Worm (Caenorhabditis elegans) whole organism, young adult: ENCODE results near the gene cyp-33D1.
A peak's percentile ranks its signal among the peaks of the same experiment; 100 is the strongest.

ENCODE experiments used
- D2030.7 ChIP-seq: fragments of 200-800 bp; sonication (Bioruptor generic); IDR thresholded peaks from 2 replicates; pipeline ENCODE4 v1.3.6; 2022; ENCODE audit warnings: missing genetic modification reagents, missing genetic modification characterization, missing compliant biosample characterization
- F23B12.7 ChIP-seq: sonication (generic microtip); optimal IDR thresholded peaks from 2 replicates; lab custom pipeline; 2017; ENCODE audit warnings: missing genetic modification characterization, mild to moderate bottlenecking, missing compliant biosample characterization, antibody characterized with exemption, moderate library complexity; ENCODE audit not compliant: insufficient read depth
- F33H1.4 ChIP-seq: fragments of 200-800 bp; sonication (Bioruptor generic); IDR thresholded peaks from 2 replicates; pipeline ENCODE4 v1.3.6; 2022; ENCODE audit warnings: missing genetic modification reagents, missing genetic modification characterization, missing compliant biosample characterization
- F37B4.10 ChIP-seq: fragments of 200-800 bp; sonication (Bioruptor generic); IDR thresholded peaks from 2 replicates; pipeline ENCODE4 v1.3.6; 2022; ENCODE audit warnings: missing genetic modification characterization, missing compliant biosample characterization
- F57C9.4 ChIP-seq: sonication (generic microtip); optimal IDR thresholded peaks from 2 replicates; lab custom pipeline; 2017; ENCODE audit warnings: mild to moderate bottlenecking, missing genetic modification characterization, missing compliant biosample characterization
- K11D2.4 ChIP-seq: fragments of 200-800 bp; sonication (Bioruptor generic); IDR thresholded peaks from 2 replicates; pipeline ENCODE4 v1.3.6; 2022; ENCODE audit warnings: missing genetic modification reagents, missing genetic modification characterization, missing compliant biosample characterization
- T26A5.8 ChIP-seq: sonication (generic microtip); optimal IDR thresholded peaks from 2 replicates; lab custom pipeline; 2016; ENCODE audit warnings: missing genetic modification characterization, missing compliant biosample characterization
- Y53F4B.3 ChIP-seq: fragments of 200-800 bp; sonication (Bioruptor generic); IDR thresholded peaks from 2 replicates; pipeline ENCODE4 v1.3.6; 2022; ENCODE audit warnings: missing genetic modification reagents, missing genetic modification characterization, missing compliant biosample characterization
- Y67H2A.10 ChIP-seq: fragments of 200-800 bp; sonication (Bioruptor generic); conservative IDR thresholded peaks from 2 replicates; pipeline ENCODE4 v1.3.6; 2022; ENCODE audit warnings: missing genetic modification reagents, missing genetic modification characterization, missing compliant biosample characterization
- akir-1 ChIP-seq: fragments of 200-800 bp; sonication (Bioruptor generic); optimal IDR thresholded peaks from 2 replicates; lab custom pipeline; 2018; ENCODE audit warnings: mild to moderate bottlenecking, missing genetic modification characterization, moderate library complexity, missing compliant biosample characterization
- ama-1 ChIP-seq, 3 experiments: fragments of 150-350 bp in 1 of 3; sonication (generic microtip) in 2 of 3; optimal IDR thresholded peaks; 2 replicates each; lab custom pipeline; 2014 to 2018; ENCODE audit warnings: missing biosample characterization in 2 of 3, missing genetic modification characterization in 2 of 3, missing genetic modification reagents in 2 of 3
- athp-1 ChIP-seq: sonication (generic microtip); optimal IDR thresholded peaks from 2 replicates; lab custom pipeline; 2017; ENCODE audit warnings: mild to moderate bottlenecking, missing genetic modification characterization, missing compliant biosample characterization
- bed-2 ChIP-seq: fragments of 200-800 bp; sonication (Bioruptor generic); IDR thresholded peaks from 2 replicates; pipeline ENCODE4 v1.3.6; 2022; ENCODE audit warnings: missing genetic modification reagents, missing genetic modification characterization, missing compliant biosample characterization
- cebp-1 ChIP-seq, 2 experiments: fragments of 200-800 bp in 1 of 2; sonication (Bioruptor generic) in 1 of 2; sonication (generic microtip) in 1 of 2; IDR thresholded peaks in 1 of 2; optimal IDR thresholded peaks in 1 of 2; 2 replicates each; pipeline versions ENCODE4 v1.3.6 to Lab custom; 2017 to 2022; ENCODE audit warnings: missing compliant biosample characterization in 2 of 2, missing genetic modification characterization in 2 of 2, mild to moderate bottlenecking in 1 of 2, missing genetic modification reagents in 1 of 2, moderate library complexity in 1 of 2
- cebp-2 ChIP-seq: fragments of 200-800 bp; sonication (Bioruptor generic); IDR thresholded peaks from 2 replicates; pipeline ENCODE4 v1.3.6; 2022; ENCODE audit warnings: missing genetic modification characterization, missing compliant biosample characterization
- ceh-40 ChIP-seq: fragments of 200-800 bp; sonication (Bioruptor generic); IDR thresholded peaks from 2 replicates; pipeline ENCODE4 v1.3.6; 2022; ENCODE audit warnings: missing genetic modification characterization, missing compliant biosample characterization
- ceh-91 ChIP-seq: fragments of 200-800 bp; sonication (Bioruptor generic); IDR thresholded peaks from 2 replicates; pipeline ENCODE4 v1.3.6; 2022; ENCODE audit warnings: missing genetic modification reagents, missing genetic modification characterization, missing compliant biosample characterization
- egl-18 ChIP-seq: fragments of 200-800 bp; sonication (Bioruptor generic); IDR thresholded peaks from 2 replicates; pipeline ENCODE4 v1.3.6; 2022; ENCODE audit warnings: missing genetic modification reagents, missing genetic modification characterization, missing compliant biosample characterization
- egl-44 ChIP-seq: fragments of 200-800 bp; sonication (Bioruptor generic); IDR thresholded peaks from 2 replicates; pipeline ENCODE4 v1.3.6; 2022; ENCODE audit warnings: missing genetic modification reagents, missing genetic modification characterization, missing compliant biosample characterization
- egrh-3 ChIP-seq: fragments of 200-800 bp; sonication (Bioruptor generic); IDR thresholded peaks from 2 replicates; pipeline ENCODE4 v1.3.6; 2022; ENCODE audit warnings: missing genetic modification reagents, missing genetic modification characterization, missing compliant biosample characterization
- lag-1 ChIP-seq: fragments of 200-800 bp; sonication (Bioruptor generic); IDR thresholded peaks from 2 replicates; pipeline ENCODE4 v1.3.6; 2022; ENCODE audit warnings: missing genetic modification reagents, missing genetic modification characterization, missing compliant biosample characterization
- let-607 ChIP-seq, 2 experiments: fragments of 200-800 bp in 1 of 2; sonication (Bioruptor generic) in 1 of 2; sonication (generic microtip) in 1 of 2; optimal IDR thresholded peaks; 2 replicates each; lab custom pipeline; 2016 to 2018; ENCODE audit warnings: mild to moderate bottlenecking in 2 of 2, missing compliant biosample characterization in 2 of 2, missing genetic modification characterization in 2 of 2, moderate library complexity in 2 of 2, missing genotype in 1 of 2
- lin-40 ChIP-seq: sonication (generic microtip); optimal IDR thresholded peaks from 2 replicates; lab custom pipeline; 2016; ENCODE audit warnings: missing genetic modification characterization, mild to moderate bottlenecking, missing compliant biosample characterization, missing genotype, missing genetic modification reagents
- lir-1 ChIP-seq: fragments of 200-800 bp; sonication (Bioruptor generic); conservative IDR thresholded peaks from 2 replicates; pipeline ENCODE4 v1.3.6; 2022; ENCODE audit warnings: missing genetic modification reagents, missing genetic modification characterization, missing compliant biosample characterization
- lsl-1 ChIP-seq: fragments of 200-800 bp; sonication (Bioruptor generic); optimal IDR thresholded peaks from 2 replicates; lab custom pipeline; 2018; ENCODE audit warnings: mild to moderate bottlenecking, missing genetic modification characterization, moderate library complexity, missing compliant biosample characterization
- lsy-27 ChIP-seq: sonication (generic microtip); optimal IDR thresholded peaks from 2 replicates; lab custom pipeline; 2017; ENCODE audit warnings: missing genetic modification characterization, mild to moderate bottlenecking, missing compliant biosample characterization, antibody characterized with exemption, missing genotype, borderline replicate concordance; ENCODE audit not compliant: insufficient read depth
- madf-10 ChIP-seq: sonication (generic microtip); optimal IDR thresholded peaks from 2 replicates; lab custom pipeline; 2016; ENCODE audit warnings: mild to moderate bottlenecking, missing genetic modification characterization, missing compliant biosample characterization
- madf-3 ChIP-seq: fragments of 200-800 bp; sonication (Bioruptor generic); IDR thresholded peaks from 2 replicates; pipeline ENCODE4 v1.3.6; 2022; ENCODE audit warnings: missing genetic modification reagents, missing genetic modification characterization, missing compliant biosample characterization
- madf-6 ChIP-seq: fragments of 200-800 bp; sonication (Bioruptor generic); IDR thresholded peaks from 2 replicates; pipeline ENCODE4 v1.3.6; 2022; ENCODE audit warnings: missing genetic modification reagents, missing genetic modification characterization, missing compliant biosample characterization
- madf-8 ChIP-seq: fragments of 200-800 bp; sonication (Bioruptor generic); conservative IDR thresholded peaks from 2 replicates; pipeline ENCODE4 v1.3.6; 2022; ENCODE audit warnings: missing genetic modification reagents, missing genetic modification characterization, missing compliant biosample characterization
- mcd-1 ChIP-seq: fragments of 200-800 bp; sonication (Bioruptor generic); IDR thresholded peaks from 2 replicates; pipeline ENCODE4 v1.3.6; 2022; ENCODE audit warnings: missing genetic modification reagents, missing genetic modification characterization, missing compliant biosample characterization
- mxl-1 ChIP-seq: sonication (generic microtip); optimal IDR thresholded peaks from 2 replicates; lab custom pipeline; 2016; ENCODE audit warnings: missing genetic modification characterization, missing compliant biosample characterization
- nfyb-1 ChIP-seq: fragments of 200-800 bp; sonication (Bioruptor generic); IDR thresholded peaks from 2 replicates; pipeline ENCODE4 v1.3.6; 2022; ENCODE audit warnings: missing genetic modification reagents, missing genetic modification characterization, missing compliant biosample characterization
- pbrm-1 ChIP-seq: fragments of 200-800 bp; sonication (Bioruptor generic); IDR thresholded peaks from 2 replicates; pipeline ENCODE4 v1.3.6; 2022; ENCODE audit warnings: missing genetic modification reagents, missing genetic modification characterization, missing compliant biosample characterization
- repo-1 ChIP-seq: sonication (generic microtip); optimal IDR thresholded peaks from 2 replicates; lab custom pipeline; 2017; ENCODE audit warnings: mild to moderate bottlenecking, missing genetic modification characterization, missing compliant biosample characterization
- tbp1 ChIP-seq: fragments of 200-800 bp; sonication (Bioruptor generic); optimal IDR thresholded peaks from 2 replicates; lab custom pipeline; 2018; ENCODE audit warnings: mild to moderate bottlenecking, missing genetic modification characterization, missing compliant biosample characterization
- tbx-9 ChIP-seq: sonication (generic microtip); optimal IDR thresholded peaks from 2 replicates; lab custom pipeline; 2016; ENCODE audit warnings: borderline replicate concordance, missing genetic modification characterization, inconsistent platforms, missing compliant biosample characterization
- unc-130 ChIP-seq: sonication (generic microtip); optimal IDR thresholded peaks from 2 replicates; lab custom pipeline; 2016; ENCODE audit warnings: missing genetic modification reagents, missing genetic modification characterization, missing compliant biosample characterization
- zfh-2 ChIP-seq: fragments of 200-800 bp; sonication (Bioruptor generic); conservative IDR thresholded peaks from 2 replicates; pipeline ENCODE4 v1.3.6; 2022; ENCODE audit warnings: missing genetic modification reagents, missing genetic modification characterization, missing compliant biosample characterization
- ztf-18 ChIP-seq: sonication (generic microtip); optimal IDR thresholded peaks from 2 replicates; lab custom pipeline; 2016; ENCODE audit warnings: missing genotype, mild to moderate bottlenecking, missing genetic modification characterization, missing compliant biosample characterization
- ztf-3 ChIP-seq: fragments of 200-800 bp; sonication (Bioruptor generic); optimal IDR thresholded peaks from 2 replicates; lab custom pipeline; 2018; ENCODE audit warnings: mild to moderate bottlenecking, missing genetic modification characterization, missing compliant biosample characterization
- ztf-6 ChIP-seq: fragments of 200-800 bp; sonication (Bioruptor generic); IDR thresholded peaks from 2 replicates; pipeline ENCODE4 v1.3.6; 2022; ENCODE audit warnings: missing genetic modification reagents, missing genetic modification characterization, missing compliant biosample characterization

Gene cyp-33D1

ce11 chrV:16175757-16176156, at the start of gene cyp-33D1:
cyp-33D1 (minus strand) TSS chrV:16175857.
- TF ChIP-seq repo-1 (tag; lab: Kevin White, UChicago) (no peak), F57C9.4 (tag; lab: Kevin White, UChicago) (no peak), madf-10 (tag; lab: Kevin White, UChicago) (no peak), mcd-1 (GFP tag; lab: Robert Waterston, UW) (no peak), D2030.7 (GFP tag; lab: Robert Waterston, UW) (no peak), madf-3 (no peak), F23B12.7 (no peak), egl-44 (GFP tag; lab: Robert Waterston, UW) (no peak), lin-40 (no peak)

ce11 chrV:16224027-16224426, 48.4 kb upstream of the cyp-33D1 start, which contains the start of gene stdh-2:
stdh-2 (plus strand) TSS chrV:16224327.
- TF ChIP-seq lsl-1 (GFP tag; lab: Kevin White, UChicago): no peak
- TF ChIP-seq cebp-2 (GFP tag; lab: Robert Waterston, UW): no peak
- no peak for TF ChIP-seq tbx-9
- TF ChIP-seq nfyb-1 (GFP tag; lab: Robert Waterston, UW): no peak
- no peak for TF ChIP-seq bed-2 (GFP tag; lab: Robert Waterston, UW)
- no peak for TF ChIP-seq lag-1 (GFP tag; lab: Robert Waterston, UW)
- TF ChIP-seq lsy-27 (tag; lab: Kevin White, UChicago): no peak
- TF ChIP-seq ceh-91: no peak
- TF ChIP-seq ceh-40: no peak
- no peak for TF ChIP-seq ztf-6 (GFP tag; lab: Robert Waterston, UW)
- no peak for TF ChIP-seq lir-1
- TF ChIP-seq athp-1: no peak
- no peak for TF ChIP-seq egrh-3 (GFP tag; lab: Robert Waterston, UW)
- TF ChIP-seq F37B4.10: no peak
- TF ChIP-seq F33H1.4 (GFP tag; lab: Robert Waterston, UW): no peak
- no peak for TF ChIP-seq madf-3
- no peak for TF ChIP-seq let-607 (tag; optimal IDR thresholded peaks at IDR 0.05; lab: Kevin White, UChicago)

DNA sequence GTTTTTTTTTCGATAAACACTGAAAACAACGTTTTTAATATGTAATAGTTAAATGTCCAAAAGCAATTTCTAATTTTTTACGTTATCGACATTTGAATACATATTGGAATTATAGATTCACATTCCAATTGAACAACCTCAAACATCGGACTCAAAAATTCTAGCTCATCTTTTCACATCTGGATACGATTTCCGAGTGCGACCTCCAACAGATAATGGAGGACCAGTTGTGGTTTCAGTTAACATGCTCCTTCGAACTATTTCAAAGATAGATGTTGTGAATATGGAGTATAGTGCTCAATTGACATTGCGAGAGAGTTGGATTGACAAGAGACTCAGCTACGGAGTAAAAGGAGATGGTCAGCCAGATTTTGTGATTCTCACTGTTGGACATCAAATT, 44.4 kb upstream of the cyp-33D1 start:
- no peak for TF ChIP-seq ceh-91

DNA sequence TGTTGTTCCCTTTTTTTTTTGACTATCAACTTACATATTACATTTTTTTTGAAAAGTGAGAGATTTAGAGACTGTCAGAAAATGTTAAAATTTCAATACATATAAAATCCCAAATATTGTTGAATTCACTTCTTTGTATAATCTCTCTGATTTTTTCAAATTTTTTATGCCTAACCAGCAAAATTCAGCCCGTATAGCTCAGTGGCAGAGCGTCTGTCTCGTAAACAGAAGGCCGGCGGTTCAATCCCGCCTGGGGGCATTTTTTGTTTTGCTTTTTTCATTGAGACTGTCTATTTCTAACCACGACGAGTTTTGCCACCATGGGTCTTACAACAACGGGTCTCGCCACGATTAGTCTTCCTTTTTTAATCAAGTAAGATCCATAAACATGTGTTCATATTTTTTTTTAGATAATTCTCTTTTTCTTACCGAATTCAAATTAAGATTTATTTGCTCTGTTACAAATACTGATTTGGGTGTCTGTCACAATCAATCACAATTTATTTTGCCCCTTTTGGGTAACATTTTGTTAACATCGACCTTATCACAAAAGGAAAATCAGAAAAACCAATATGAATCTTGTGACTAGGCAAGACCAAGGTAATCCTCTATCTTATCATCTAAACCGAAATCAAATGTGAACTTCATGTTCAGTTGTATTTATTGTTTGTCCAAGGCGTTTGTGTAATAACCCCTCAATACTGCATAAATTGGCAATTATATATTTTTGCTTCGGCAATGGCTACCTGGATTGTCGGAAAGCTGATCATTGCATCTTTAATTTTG, 43.5 kb upstream of the cyp-33D1 start, which contains the start of gene glc-1:
glc-1 (plus strand) TSS at position 663 of the 786 bp plus-strand sequence.
- no peak for TF ChIP-seq ceh-91
- no peak for TF ChIP-seq ztf-18 (tag; lab: Kevin White, UChicago)
- no peak for TF ChIP-seq athp-1
- TF ChIP-seq madf-3: no peak
- TF ChIP-seq F33H1.4 (GFP tag; lab: Robert Waterston, UW): no peak
- no peak for TF ChIP-seq K11D2.4 (GFP tag; lab: Robert Waterston, UW)
- no peak for TF ChIP-seq madf-6 (GFP tag; lab: Robert Waterston, UW)
- TF ChIP-seq ztf-3 (GFP tag; lab: Kevin White, UChicago): no peak
- peak; percentile 74 for TF ChIP-seq tbp1 (GFP tag; lab: Kevin White, UChicago)
- TF ChIP-seq zfh-2 (GFP tag; lab: Robert Waterston, UW): no peak
- TF ChIP-seq F37B4.10: no peak
- TF ChIP-seq akir-1 (GFP tag; lab: Kevin White, UChicago): no peak
- TF ChIP-seq cebp-1 (GFP tag; IDR thresholded peaks at IDR 0.05; lab: Robert Waterston, UW): no peak
- no peak for TF ChIP-seq cebp-1 (tag; optimal IDR thresholded peaks at IDR 0.05; lab: Kevin White, UChicago)
- TF ChIP-seq ama-1 (optimal IDR thresholded peaks at IDR 0.05; lab: Kevin White, UChicago): no peak
- no peak for TF ChIP-seq ama-1 (GFP tag; optimal IDR thresholded peaks at IDR 0.05; lab: Kevin White, UChicago)
- TF ChIP-seq egl-18 (GFP tag; lab: Robert Waterston, UW): no peak
- no peak for TF ChIP-seq T26A5.8
- TF ChIP-seq unc-130 (GFP tag; lab: Kevin White, UChicago): no peak
- no peak for TF ChIP-seq madf-8 (GFP tag; lab: Robert Waterston, UW)
- TF ChIP-seq Y67H2A.10 (GFP tag; lab: Robert Waterston, UW): no peak
- no peak for TF ChIP-seq Y53F4B.3 (GFP tag; lab: Robert Waterston, UW)
- TF ChIP-seq mxl-1: no peak
- TF ChIP-seq pbrm-1: no peak
